Worm (Caenorhabditis elegans) whole organism, L4 larva: ENCODE measurements around the gene F01G10.10.
A peak's percentile ranks its signal among the peaks of the same experiment; 100 is the strongest.

Experiments used
- F10B5.3 ChIP-seq: sonication (generic microtip); optimal IDR thresholded peaks from 2 replicates; lab custom pipeline; 2016; ENCODE audit warnings: mild to moderate bottlenecking, missing genetic modification characterization, missing compliant biosample characterization
- F26F4.8 ChIP-seq: fragments of 200-800 bp; sonication (Bioruptor generic); conservative IDR thresholded peaks from 2 replicates; pipeline ENCODE4 v1.3.6; 2022; ENCODE audit warnings: missing genetic modification characterization, missing compliant biosample characterization
- F44E2.7 ChIP-seq: fragments of 200-800 bp; sonication (Bioruptor generic); IDR thresholded peaks from 2 replicates; pipeline ENCODE4 v2.1.2; 2022; ENCODE audit warnings: missing genetic modification characterization, missing compliant biosample characterization
- R02D3.7 ChIP-seq: fragments of 150-350 bp; sonication (generic microtip); optimal IDR thresholded peaks from 3 replicates; lab custom pipeline; 2014; ENCODE audit warnings: missing biosample characterization, missing genetic modification characterization
- T26A8.4 ChIP-seq: fragments of 200-800 bp; sonication (Bioruptor generic); IDR thresholded peaks from 2 replicates; pipeline ENCODE4 v1.3.6; 2022; ENCODE audit warnings: missing genetic modification characterization, missing compliant biosample characterization
- aha-1 ChIP-seq: fragments of 150-350 bp; peaks from one replicate; lab custom pipeline; 2014; ENCODE audit warnings: missing biosample characterization, missing genetic modification characterization
- aly-2 ChIP-seq: sonication (generic microtip); optimal IDR thresholded peaks from 2 replicates; lab custom pipeline; 2018; ENCODE audit warnings: missing biosample characterization, missing genetic modification characterization
- arid-1 ChIP-seq: fragments of 200-800 bp; sonication (Bioruptor generic); conservative IDR thresholded peaks from 2 replicates; pipeline ENCODE4 v1.3.6; 2022; ENCODE audit warnings: missing genetic modification reagents, missing genetic modification characterization, missing compliant biosample characterization
- ceh-20 ChIP-seq: fragments of 200-800 bp; sonication (Bioruptor generic); IDR thresholded peaks from 2 replicates; pipeline ENCODE4 v1.3.6; 2022; ENCODE audit warnings: missing genetic modification reagents, missing genetic modification characterization, missing compliant biosample characterization
- cey-2 ChIP-seq: sonication (generic microtip); optimal IDR thresholded peaks from 3 replicates; lab custom pipeline; 2017; ENCODE audit warnings: missing genetic modification characterization, mild to moderate bottlenecking, missing compliant biosample characterization, antibody characterized with exemption, borderline replicate concordance; ENCODE audit not compliant: insufficient read depth
- ctbp-1 ChIP-seq: fragments of 200-800 bp; sonication (Bioruptor generic); IDR thresholded peaks from 2 replicates; pipeline ENCODE4 v1.3.6; 2022; ENCODE audit warnings: missing genetic modification reagents, missing genetic modification characterization, missing compliant biosample characterization
- daf-12 ChIP-seq: fragments of 150-350 bp; optimal IDR thresholded peaks from 2 replicates; lab custom pipeline; 2014; ENCODE audit warnings: missing biosample characterization, missing genetic modification reagents, missing genetic modification characterization
- daf-16 ChIP-seq, 3 experiments: sonication (generic microtip); optimal IDR thresholded peaks; 2 replicates each; lab custom pipeline; 2016 to 2017; ENCODE audit warnings: missing genetic modification characterization in 3 of 3, missing genetic modification reagents in 3 of 3, mild to moderate bottlenecking in 2 of 3, missing compliant biosample characterization in 2 of 3, missing biosample characterization in 1 of 3, moderate library complexity in 1 of 3
- daf-19 ChIP-seq: fragments of 200-800 bp; sonication (Bioruptor generic); conservative IDR thresholded peaks from 2 replicates; pipeline ENCODE4 v1.3.6; 2022; ENCODE audit warnings: missing genetic modification characterization, missing compliant biosample characterization
- daf-8 ChIP-seq: fragments of 200-800 bp; sonication (Bioruptor generic); IDR thresholded peaks from 2 replicates; pipeline ENCODE4 v1.3.6; 2022; ENCODE audit warnings: missing genetic modification characterization, missing compliant biosample characterization
- dmd-8 ChIP-seq: fragments of 200-800 bp; sonication (Bioruptor generic); IDR thresholded peaks from 2 replicates; pipeline ENCODE4 v1.3.6; 2022; ENCODE audit warnings: missing genetic modification characterization, missing compliant biosample characterization
- dpl-1 ChIP-seq: fragments of 150-350 bp; optimal IDR thresholded peaks from 2 replicates; lab custom pipeline; 2014; ENCODE audit warnings: missing biosample characterization, missing genetic modification reagents, missing genetic modification characterization
- dve-1 ChIP-seq: sonication (generic microtip); optimal IDR thresholded peaks from 2 replicates; lab custom pipeline; 2017; ENCODE audit warnings: antibody characterized with exemption, mild to moderate bottlenecking, missing genetic modification characterization, missing compliant biosample characterization; ENCODE audit not compliant: insufficient read depth
- fos-1 ChIP-seq: fragments of 150-350 bp; optimal IDR thresholded peaks from 2 replicates; lab custom pipeline; 2014; ENCODE audit warnings: missing biosample characterization, missing genetic modification characterization
- hif-1 ChIP-seq, 2 experiments: sonication (generic microtip); optimal IDR thresholded peaks; 2 replicates each; lab custom pipeline; 2016 to 2017; ENCODE audit warnings: missing compliant biosample characterization in 2 of 2, missing genetic modification characterization in 2 of 2, missing genetic modification reagents in 2 of 2, missing genotype in 2 of 2, mild to moderate bottlenecking in 1 of 2
- hlh-30 ChIP-seq: sonication (generic microtip); optimal IDR thresholded peaks from 2 replicates; lab custom pipeline; 2017; ENCODE audit warnings: antibody characterized with exemption, mild to moderate bottlenecking, missing genetic modification characterization, missing compliant biosample characterization; ENCODE audit not compliant: insufficient read depth
- hmg-1.1 ChIP-seq: fragments of 200-800 bp; sonication (Bioruptor generic); IDR thresholded peaks from 2 replicates; pipeline ENCODE4 v1.3.6; 2022; ENCODE audit warnings: missing genetic modification reagents, missing genetic modification characterization, missing compliant biosample characterization
- lim-7 ChIP-seq: fragments of 200-800 bp; sonication (Bioruptor generic); IDR thresholded peaks from 2 replicates; pipeline ENCODE4 v1.3.6; 2022; ENCODE audit warnings: missing genetic modification characterization, missing compliant biosample characterization
- lin-13 ChIP-seq: fragments of 150-350 bp; optimal IDR thresholded peaks from 2 replicates; lab custom pipeline; 2014; ENCODE audit warnings: missing biosample characterization, missing genetic modification reagents, missing genetic modification characterization
- lin-15B ChIP-seq: fragments of 150-350 bp; sonication (generic microtip); optimal IDR thresholded peaks from 3 replicates; lab custom pipeline; 2014; ENCODE audit warnings: missing biosample characterization, missing genetic modification characterization
- lin-29 ChIP-seq: fragments of 200-800 bp; sonication (Bioruptor generic); IDR thresholded peaks from 2 replicates; pipeline ENCODE4 v1.3.6; 2022; ENCODE audit warnings: missing genetic modification reagents, missing genetic modification characterization, missing compliant biosample characterization
- madf-5 ChIP-seq, 2 experiments: fragments of 200-800 bp; sonication (Bioruptor generic); IDR thresholded peaks; 2 replicates each; pipeline ENCODE4 v1.3.6; 2022; ENCODE audit warnings: missing compliant biosample characterization in 2 of 2, missing genetic modification characterization in 2 of 2
- madf-9 ChIP-seq: fragments of 200-800 bp; sonication (Bioruptor generic); conservative IDR thresholded peaks from 2 replicates; pipeline ENCODE4 v1.3.6; 2022; ENCODE audit warnings: missing genetic modification reagents, missing genetic modification characterization, missing compliant biosample characterization
- mdl-1 ChIP-seq, 2 experiments: fragments of 150-350 bp in 1 of 2; sonication (generic microtip) in 1 of 2; optimal IDR thresholded peaks; 2 replicates each; lab custom pipeline; 2014 to 2017; ENCODE audit warnings: missing biosample characterization in 2 of 2, missing genetic modification characterization in 2 of 2
- mxl-2 ChIP-seq: fragments of 200-800 bp; sonication (Bioruptor generic); conservative IDR thresholded peaks from 2 replicates; pipeline ENCODE4 v1.3.6; 2022; ENCODE audit warnings: missing genetic modification reagents, missing genetic modification characterization, missing compliant biosample characterization
- nhr-10 ChIP-seq: fragments of 150-350 bp; optimal IDR thresholded peaks from 2 replicates; lab custom pipeline; 2014; ENCODE audit warnings: missing biosample characterization, missing genetic modification characterization
- nhr-102 ChIP-seq: sonication (generic microtip); optimal IDR thresholded peaks from 2 replicates; lab custom pipeline; 2016; ENCODE audit warnings: mild to moderate bottlenecking, missing genetic modification characterization, moderate library complexity, missing compliant biosample characterization
- nhr-11 ChIP-seq: fragments of 150-350 bp; optimal IDR thresholded peaks from 2 replicates; lab custom pipeline; 2014; ENCODE audit warnings: missing biosample characterization, missing genetic modification characterization
- nhr-28 ChIP-seq: fragments of 150-350 bp; optimal IDR thresholded peaks from 2 replicates; lab custom pipeline; 2014; ENCODE audit warnings: missing biosample characterization, missing genetic modification characterization
- nhr-42 ChIP-seq: fragments of 200-800 bp; sonication (Bioruptor generic); IDR thresholded peaks from 2 replicates; pipeline ENCODE4 v1.3.6; 2022; ENCODE audit warnings: missing genetic modification characterization, missing compliant biosample characterization
- pqm-1 ChIP-seq: sonication (generic microtip); optimal IDR thresholded peaks from 2 replicates; lab custom pipeline; 2017; ENCODE audit warnings: missing biosample characterization, missing genetic modification characterization
- saeg-2 ChIP-seq: fragments of 200-800 bp; sonication (Bioruptor generic); IDR thresholded peaks from 2 replicates; pipeline ENCODE4 v1.3.6; 2022; ENCODE audit warnings: missing genetic modification reagents, missing genetic modification characterization, missing compliant biosample characterization
- skn-1 ChIP-seq: fragments of 150-350 bp; optimal IDR thresholded peaks from 2 replicates; lab custom pipeline; 2014; ENCODE audit warnings: missing biosample characterization, missing genetic modification characterization
- snpc-1.2 ChIP-seq: fragments of 200-800 bp; sonication (Bioruptor generic); IDR thresholded peaks from 2 replicates; pipeline ENCODE4 v1.3.6; 2022; ENCODE audit warnings: missing genetic modification reagents, missing genetic modification characterization, missing compliant biosample characterization
- spr-3 ChIP-seq: fragments of 200-800 bp; sonication (Bioruptor generic); optimal IDR thresholded peaks from 2 replicates; lab custom pipeline; 2018; ENCODE audit warnings: mild to moderate bottlenecking, missing genetic modification characterization, missing compliant biosample characterization
- unc-130 ChIP-seq: sonication (generic microtip); optimal IDR thresholded peaks from 2 replicates; lab custom pipeline; 2016; ENCODE audit warnings: missing genetic modification reagents, missing genetic modification characterization, missing compliant biosample characterization
- unc-39 ChIP-seq: sonication (generic microtip); optimal IDR thresholded peaks from 2 replicates; lab custom pipeline; 2017; ENCODE audit warnings: missing biosample characterization, missing genetic modification characterization
- unc-62 ChIP-seq, 3 experiments: fragments of 150-350 bp in 1 of 3; sonication (generic microtip); optimal IDR thresholded peaks in 2 of 3; peaks in 1 of 3; 1 replicate in 1 of 3; 2 replicates in 2 of 3; lab custom pipeline; 2014 to 2017; ENCODE audit warnings: missing biosample characterization in 3 of 3, missing genetic modification characterization in 3 of 3, missing genetic modification reagents in 3 of 3, missing genotype in 1 of 3
- zip-2 ChIP-seq: fragments of 150-350 bp; optimal IDR thresholded peaks from 2 replicates; lab custom pipeline; 2014; ENCODE audit warnings: missing biosample characterization, missing genetic modification characterization
- ztf-7 ChIP-seq: fragments of 150-350 bp; optimal IDR thresholded peaks from 2 replicates; lab custom pipeline; 2014; ENCODE audit warnings: missing biosample characterization, missing genetic modification characterization

The F01G10.10 gene

ce11 chrIV:10277716-10278115 lies 31.8 kb downstream of the F01G10.10 start, which contains the start of gene Y43C5A.4:
Gene Y43C5A.4 (plus strand): TSS chrIV:10278016.
- TF ChIP-seq nhr-11 (tag; lab: Kevin White, UChicago) (no peak), nhr-10 (no peak), cey-2 (tag; lab: Kevin White, UChicago) (no peak), lin-13 (GFP tag; lab: Kevin White, UChicago) (no peak), spr-3 (GFP tag; lab: Kevin White, UChicago) (no peak), lin-15B (tag; lab: Kevin White, UChicago) (no peak)

DNA sequence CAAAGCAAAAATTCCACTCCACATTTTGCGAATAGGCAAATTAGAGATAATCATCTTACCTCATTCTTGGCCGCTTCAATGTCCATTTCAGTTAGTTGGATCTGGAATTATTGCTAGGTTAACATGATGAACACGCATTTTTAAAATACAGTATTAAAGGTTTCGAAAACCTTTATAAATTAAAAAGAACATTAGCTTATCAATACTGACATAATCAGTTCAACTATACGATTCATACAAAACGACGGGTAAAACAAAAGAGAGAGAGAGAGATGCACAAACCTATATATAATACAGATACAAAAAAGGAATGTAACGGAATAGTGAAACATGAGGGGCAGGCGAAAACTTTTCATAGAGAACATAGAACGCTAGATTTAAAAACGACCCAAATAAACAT lies 35.5 kb downstream of the F01G10.10 start, which contains the start of gene thk-1:
thk-1 (minus strand) TSS at position 101 of the 400 bp plus-strand sequence.
- peak; percentile 55 for TF ChIP-seq aha-1 (tag; lab: Kevin White, UChicago)
- TF ChIP-seq dmd-8 (GFP tag; lab: Robert Waterston, UW), result no peak
- peak; percentile 44 for TF ChIP-seq pqm-1 (tag; lab: Kevin White, UChicago)
- TF ChIP-seq lim-7 (GFP tag; lab: Robert Waterston, UW), result no peak
- TF ChIP-seq unc-62 (GFP tag; optimal IDR thresholded peaks at IDR 0.05 in 1 of 2; lab: Kevin White, UChicago), result peak in 1 of 2 experiments; percentile 49
- no peak for TF ChIP-seq unc-62 (tag; optimal IDR thresholded peaks at IDR 0.05; lab: Kevin White, UChicago)
- TF ChIP-seq nhr-102 (tag; lab: Kevin White, UChicago), result no peak
- no peak for TF ChIP-seq R02D3.7 (tag; lab: Kevin White, UChicago)
- no peak for TF ChIP-seq nhr-11 (tag; lab: Kevin White, UChicago)
- no peak for TF ChIP-seq snpc-1.2 (GFP tag; lab: Robert Waterston, UW)
- TF ChIP-seq nhr-28, result peak; percentile 7
- no peak for TF ChIP-seq F26F4.8
- TF ChIP-seq daf-8, result no peak
- TF ChIP-seq dve-1 (tag; lab: Kevin White, UChicago), result peak; percentile 12

- TF ChIP-seq daf-16 (GFP tag; optimal IDR thresholded peaks at IDR 0.05; lab: Kevin White, UChicago), result no peak
- no peak for TF ChIP-seq daf-16 (tag; optimal IDR thresholded peaks at IDR 0.05; lab: Kevin White, UChicago)
- no peak for TF ChIP-seq F26F4.8
- peak; percentile 32; the same call in 1 of the 2 replicates for TF ChIP-seq ceh-20 (GFP tag; lab: Robert Waterston, UW)
- TF ChIP-seq unc-130 (GFP tag; lab: Kevin White, UChicago), result no peak
- TF ChIP-seq hif-1 (tag; optimal IDR thresholded peaks at IDR 0.05; lab: Kevin White, UChicago), result peak in 1 of 2 experiments; percentile 25
- 0 out of 2 replicates have a peak, but pooled peaks have one; percentile 14 for TF ChIP-seq arid-1 (GFP tag; lab: Robert Waterston, UW)
- no peak for TF ChIP-seq saeg-2 (GFP tag; lab: Robert Waterston, UW)
- TF ChIP-seq ztf-7 (tag; lab: Kevin White, UChicago), result peak; percentile 37
- no peak for TF ChIP-seq F44E2.7
- peak; percentile 51 for TF ChIP-seq T26A8.4 (GFP tag; lab: Robert Waterston, UW)
- peak in 1 of 2 experiments; percentile 64 for TF ChIP-seq mdl-1 (tag; optimal IDR thresholded peaks at IDR 0.05; lab: Kevin White, UChicago)
- no peak for TF ChIP-seq madf-9
- no peak for TF ChIP-seq aly-2 (tag; lab: Kevin White, UChicago)
- TF ChIP-seq ctbp-1, result 0 out of 2 replicates have a peak, but pooled peaks have one; percentile 34
- TF ChIP-seq aha-1 (tag; lab: Kevin White, UChicago), result peak; percentile 3
- TF ChIP-seq madf-5 (GFP tag; IDR thresholded peaks at IDR 0.05; lab: Robert Waterston, UW), result no peak
- TF ChIP-seq mxl-2 (GFP tag; lab: Robert Waterston, UW), result no peak
- TF ChIP-seq hmg-1.1 (GFP tag; lab: Robert Waterston, UW), result peak; percentile 81
- no peak for TF ChIP-seq spr-3 (GFP tag; lab: Kevin White, UChicago)
- TF ChIP-seq daf-19 (GFP tag; lab: Robert Waterston, UW), result no peak
- TF ChIP-seq dpl-1 (GFP tag; lab: Kevin White, UChicago), result peak; percentile 83
- TF ChIP-seq nhr-42 (GFP tag; lab: Robert Waterston, UW), result no peak
- no peak for TF ChIP-seq daf-12 (tag; lab: Kevin White, UChicago)
- TF ChIP-seq lin-29 (GFP tag; lab: Robert Waterston, UW), result no peak
- TF ChIP-seq cey-2 (tag; lab: Kevin White, UChicago), result no peak
- TF ChIP-seq fos-1 (tag; lab: Kevin White, UChicago), result no peak
- TF ChIP-seq F10B5.3 (tag; lab: Kevin White, UChicago), result no peak
- no peak for TF ChIP-seq zip-2
- TF ChIP-seq hlh-30 (tag; lab: Kevin White, UChicago), result peak; percentile 64
- TF ChIP-seq unc-39 (tag; lab: Kevin White, UChicago), result no peak
- TF ChIP-seq skn-1 (tag; lab: Kevin White, UChicago), result no peak
Observed at ce11 chrIV:10284194-10284910, 38.4 kb downstream of the F01G10.10 start, which contains the start of gene rad-51. Gene rad-51 (minus strand): TSS chrIV:10284244.
